Fruit fly (Drosophila melanogaster): ENCODE data around the gene NimC4.

DNA sequence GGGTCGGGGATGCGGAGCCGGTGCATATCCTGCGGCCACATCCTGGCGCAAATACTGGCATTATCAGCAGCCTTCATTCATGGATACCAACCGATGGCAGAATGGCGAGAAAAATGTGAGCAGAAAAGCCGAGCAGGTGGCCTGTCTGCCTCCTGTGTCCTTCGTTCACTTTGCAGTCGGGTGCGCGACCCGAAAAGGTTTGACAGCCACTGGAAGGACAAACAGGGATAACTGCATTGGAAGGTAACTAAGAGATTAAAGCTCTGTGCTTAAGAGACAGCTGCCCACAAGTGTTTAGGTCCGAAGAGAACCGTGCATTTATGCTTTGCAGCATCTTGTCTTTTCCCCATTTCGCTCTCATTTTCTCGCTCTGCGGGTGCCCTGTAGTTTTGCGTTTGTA is 8.7 kb upstream of the NimC4 start:
- TF ChIP-seq Myc (optimal IDR thresholded peaks at IDR 0.05) (no peak), insv (optimal IDR thresholded peaks at IDR 0.05) (no peak), h (optimal IDR thresholded peaks at IDR 0.05) (no peak), Sin3A (optimal IDR thresholded peaks at IDR 0.05) (no peak)

Data from Kc167 (cell line).